Fruit fly (Drosophila melanogaster): ENCODE measurements around the gene TyrRS.

TyrRS gene

DNA sequence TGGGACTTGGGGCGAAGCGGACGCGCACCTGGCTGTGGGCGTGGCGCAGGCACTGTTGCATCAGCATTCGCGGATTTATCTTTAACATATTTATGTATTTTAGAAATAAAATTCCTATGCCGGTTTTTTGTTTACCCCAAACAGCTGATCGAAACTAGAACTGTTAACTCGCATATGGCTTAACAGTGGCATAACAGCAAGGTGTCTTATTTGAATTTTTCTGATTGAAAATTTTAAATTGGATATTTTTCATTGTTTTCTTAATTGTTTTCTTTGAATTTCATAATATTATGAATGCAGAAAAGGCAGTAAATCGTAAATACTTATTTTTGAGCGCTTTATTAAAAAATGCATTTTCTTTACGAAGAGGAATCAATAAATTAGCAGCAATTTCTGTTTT, 2.1 kb downstream of the TyrRS start, which contains the start of gene GluRS-m:
GluRS-m (minus strand) TSS at position 154 of the 400 bp plus-strand sequence.
- no peak for TF ChIP-seq fd59A (GFP tag; optimal IDR thresholded peaks at IDR 0.05)
- no peak for TF ChIP-seq CG34406 (GFP tag; optimal IDR thresholded peaks at IDR 0.05)
- no peak for TF ChIP-seq CG31627 (GFP tag; optimal IDR thresholded peaks at IDR 0.05)
- TF ChIP-seq Eip93F (GFP tag; optimal IDR thresholded peaks at IDR 0.05) = no peak
- no peak for TF ChIP-seq fkh (GFP tag; optimal IDR thresholded peaks at IDR 0.05)
- no peak for TF ChIP-seq Hr39 (GFP tag; optimal IDR thresholded peaks at IDR 0.05)

DNA sequence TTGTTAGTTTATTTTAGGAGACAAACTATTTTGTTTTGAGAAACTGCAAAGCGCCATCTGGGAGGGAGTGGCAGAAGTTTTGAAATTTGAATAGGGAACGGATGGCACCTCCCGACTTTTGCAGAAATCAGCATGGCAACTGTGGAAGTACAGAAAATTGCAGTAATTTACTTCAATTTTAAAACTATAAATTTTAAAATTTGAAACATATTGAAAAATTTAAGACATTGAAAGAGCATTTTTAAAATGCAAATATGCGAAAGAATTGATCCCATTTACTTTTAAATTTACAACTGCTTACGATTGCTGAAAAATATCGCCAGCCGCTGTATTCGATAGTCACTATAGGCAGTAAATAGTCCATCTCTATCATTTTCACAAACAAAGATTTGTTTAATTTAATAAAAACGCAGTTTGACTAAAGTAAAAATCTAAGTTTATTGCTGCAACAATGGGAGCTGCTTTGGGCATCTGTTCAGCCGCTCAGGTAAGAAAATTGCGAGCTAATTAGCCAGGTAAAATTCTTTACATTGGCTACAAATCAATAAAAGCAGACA, 6.6 kb downstream of the TyrRS start, which contains the start of gene Serinc:
Serinc (plus strand) TSS at position 329 of the 557 bp plus-strand sequence.
- no peak for TF ChIP-seq Ets21C (GFP tag; optimal IDR thresholded peaks at IDR 0.05)
- TF ChIP-seq CG6854 (GFP tag; optimal IDR thresholded peaks at IDR 0.05) = no peak
- TF ChIP-seq Lpt (GFP tag; optimal IDR thresholded peaks at IDR 0.05) = no peak
- 0 out of 2 replicates have a peak, but pooled peaks have one; percentile 23 for TF ChIP-seq CG15336 (GFP tag; IDR thresholded peaks at IDR 0.05)
- TF ChIP-seq CG11902 (GFP tag; optimal IDR thresholded peaks at IDR 0.05) = no peak
- TF ChIP-seq svp (GFP tag) = no peak
- no peak for TF ChIP-seq CG8632 (GFP tag; optimal IDR thresholded peaks at IDR 0.05)
- TF ChIP-seq Hr39 (GFP tag; optimal IDR thresholded peaks at IDR 0.05) = peak; percentile 37
- peak; percentile 47 for TF ChIP-seq lz (GFP tag; optimal IDR thresholded peaks at IDR 0.05)
- no peak for TF ChIP-seq spab (GFP tag; optimal IDR thresholded peaks at IDR 0.05)
- TF ChIP-seq salr (GFP tag; optimal IDR thresholded peaks at IDR 0.05) = no peak
- TF ChIP-seq CG3032 (tag; optimal IDR thresholded peaks at IDR 0.05) = peak; percentile 8
- no peak for TF ChIP-seq CG6163 (GFP tag; IDR thresholded peaks at IDR 0.05)
- no peak for TF ChIP-seq Ets96B (tag; optimal IDR thresholded peaks at IDR 0.05)
- peak; percentile 39 for TF ChIP-seq esn (GFP tag; optimal IDR thresholded peaks at IDR 0.05)
- peak; percentile 46 for TF ChIP-seq CG31627 (GFP tag; optimal IDR thresholded peaks at IDR 0.05)
- no peak for TF ChIP-seq CG16779 (tag; optimal IDR thresholded peaks at IDR 0.05)
- peak; percentile 67 for TF ChIP-seq fkh (GFP tag; optimal IDR thresholded peaks at IDR 0.05)
- peak; percentile 87 for TF ChIP-seq Sox14 (GFP tag; optimal IDR thresholded peaks at IDR 0.05)
- no peak for TF ChIP-seq dsx (GFP tag; optimal IDR thresholded peaks at IDR 0.05; ENCODE audit: poor library complexity, severe bottlenecking)
- no peak for TF ChIP-seq CG6792 (GFP tag; optimal IDR thresholded peaks at IDR 0.05)
- no peak for TF ChIP-seq Met (GFP tag; optimal IDR thresholded peaks at IDR 0.05)
- no peak for TF ChIP-seq dac (GFP tag; optimal IDR thresholded peaks at IDR 0.05)
- TF ChIP-seq cyc (GFP tag; optimal IDR thresholded peaks at IDR 0.05) = peak; percentile 44
- TF ChIP-seq CG11294 (GFP tag; IDR thresholded peaks at IDR 0.05) = no peak

DNA sequence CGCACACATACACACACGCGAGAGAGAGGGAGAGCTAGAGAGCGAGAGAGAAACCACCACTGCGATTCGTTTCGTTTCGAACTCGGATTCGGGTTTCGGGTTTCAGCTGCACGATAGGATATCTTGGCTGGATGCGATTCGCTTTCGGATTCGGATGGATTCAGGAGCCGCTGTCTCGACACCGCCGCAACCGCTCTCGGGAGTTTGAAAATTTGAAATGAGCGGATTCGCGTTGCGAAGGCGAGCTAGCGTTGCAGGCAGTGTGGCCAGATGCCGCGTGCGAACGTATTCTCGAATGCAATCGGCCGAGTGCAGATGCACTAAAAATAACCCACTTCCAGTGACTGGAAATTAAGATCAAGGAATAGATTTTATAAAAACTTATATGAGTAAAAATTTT, 7.5 kb downstream of the TyrRS start, which contains the start of gene fax:
fax (minus strand) TSS at position 263 of the 400 bp plus-strand sequence.
- TF ChIP-seq net (GFP tag; optimal IDR thresholded peaks at IDR 0.05) (peak; percentile 73), topi (GFP tag; optimal IDR thresholded peaks at IDR 0.05) (peak; percentile 49), achi (GFP tag; optimal IDR thresholded peaks at IDR 0.05) (peak; percentile 51), ss (GFP tag; optimal IDR thresholded peaks at IDR 0.05) (no peak), CG3919 (GFP tag; optimal IDR thresholded peaks at IDR 0.05) (peak; percentile 75), fd85E (GFP tag; optimal IDR thresholded peaks at IDR 0.05) (peak; percentile 14), CG8119 (GFP tag; IDR thresholded peaks at IDR 0.05) (peak; percentile 47; the same call in 1 of the 3 replicates), fd59A (GFP tag; optimal IDR thresholded peaks at IDR 0.05) (no peak), acj6 (GFP tag; optimal IDR thresholded peaks at IDR 0.05) (peak; percentile 19), Sox14 (GFP tag; optimal IDR thresholded peaks at IDR 0.05) (peak; percentile 66), CG3032 (tag; optimal IDR thresholded peaks at IDR 0.05) (peak; percentile 43), Blimp-1 (GFP tag; optimal IDR thresholded peaks at IDR 0.05) (peak; percentile 28), esn (GFP tag; optimal IDR thresholded peaks at IDR 0.05) (peak; percentile 65), CG11902 (GFP tag; optimal IDR thresholded peaks at IDR 0.05) (no peak), Eip75B (GFP tag; optimal IDR thresholded peaks at IDR 0.05) (peak; percentile 63), Smox (GFP tag; optimal IDR thresholded peaks at IDR 0.05) (peak; percentile 18), salr (GFP tag; optimal IDR thresholded peaks at IDR 0.05) (peak in 1 of 2 experiments; percentile 26), cyc (GFP tag; optimal IDR thresholded peaks at IDR 0.05) (peak; percentile 7), Met (GFP tag; optimal IDR thresholded peaks at IDR 0.05) (peak; percentile 42), Eip78C (GFP tag) (peak; percentile 92), Ets96B (tag; optimal IDR thresholded peaks at IDR 0.05) (peak; percentile 36), lz (GFP tag; optimal IDR thresholded peaks at IDR 0.05) (peak; percentile 32), Hr38 (GFP tag; optimal IDR thresholded peaks at IDR 0.05) (no peak), CG31627 (GFP tag; optimal IDR thresholded peaks at IDR 0.05) (peak; percentile 9), CG7368 (GFP tag; optimal IDR thresholded peaks at IDR 0.05) (peak; percentile 43), CG6163 (GFP tag; IDR thresholded peaks at IDR 0.05) (peak; percentile 68), CG16779 (tag; optimal IDR thresholded peaks at IDR 0.05) (no peak), svp (GFP tag) (peak; percentile 87), CG15336 (GFP tag; IDR thresholded peaks at IDR 0.05) (peak; percentile 63; the same call in 1 of the 2 replicates), CG6854 (GFP tag; optimal IDR thresholded peaks at IDR 0.05) (peak; percentile 88), CG11294 (GFP tag; IDR thresholded peaks at IDR 0.05) (no peak), Sox15 (GFP tag; optimal IDR thresholded peaks at IDR 0.05) (no peak), eg (GFP tag; IDR thresholded peaks at IDR 0.05) (peak; percentile 55; the same call in 2 of the 3 replicates)
